Comparison of ENCODE assay signal across 3 fruit fly cellular contexts in genomic region chr2L:13778648-13779047, dm6.
TF ChIP-seq lines count a peak whose summit lies in the region.

No protein-coding gene starts in this region.

TF ChIP-seq in whole organism, adult, 20 proteins besides CTCF, POLR2A, EP300 and RAD21 (continued from another document):
- no peak for TF ChIP-seq Mnt (GFP tag; optimal IDR thresholded peaks at IDR 0.05; lab: Kevin White, UChicago)
- no peak for TF ChIP-seq cnc (optimal IDR thresholded peaks at IDR 0.05; lab: Kevin White, UChicago)

TF ChIP-seq in whole organism, embryonic, 481 proteins besides CTCF, POLR2A, EP300 and RAD21 (continued from another document and continues in another):
- TF ChIP-seq zen2 (GFP tag; IDR thresholded peaks at IDR 0.05; lab: Robert Waterston, UW; ENCODE audit: partially characterized antibody) (no peak), sens (GFP tag; lab: Kevin White, UChicago) (peak; percentile 93), fd3F (GFP tag; optimal IDR thresholded peaks at IDR 0.05; lab: Kevin White, UChicago) (peak; percentile 40), CG5953 (GFP tag; IDR thresholded peaks at IDR 0.05; lab: Robert Waterston, UW) (no peak), bab2 (GFP tag; optimal IDR thresholded peaks at IDR 0.05; lab: Kevin White, UChicago) (peak; percentile 51), aop (GFP tag; IDR thresholded peaks at IDR 0.05; lab: Robert Waterston, UW) (no peak), Chrac-16 (GFP tag; optimal IDR thresholded peaks at IDR 0.05; lab: Kevin White, UChicago) (peak; percentile 11), CG3838 (GFP tag; optimal IDR thresholded peaks at IDR 0.05; lab: Kevin White, UChicago) (no peak), CG10366 (GFP tag; IDR thresholded peaks at IDR 0.05; lab: Robert Waterston, UW) (peak; percentile 58), CG12071 (GFP tag; optimal IDR thresholded peaks at IDR 0.05; lab: Kevin White, UChicago) (no peak), CG4617 (GFP tag; optimal IDR thresholded peaks at IDR 0.05; lab: Kevin White, UChicago; ENCODE audit: borderline replicate concordance) (no peak), caup (GFP tag; optimal IDR thresholded peaks at IDR 0.05; lab: Kevin White, UChicago; ENCODE audit: severe bottlenecking) (peak; percentile 66), danr (GFP tag; IDR thresholded peaks at IDR 0.05; lab: Robert Waterston, UW) (no peak), scrt (GFP tag; optimal IDR thresholded peaks at IDR 0.05; lab: Kevin White, UChicago) (peak; percentile 13), CG10979 (tag; optimal IDR thresholded peaks at IDR 0.05; lab: Kevin White, UChicago) (peak; percentile 67), CG10565 (GFP tag; optimal IDR thresholded peaks at IDR 0.05; lab: Kevin White, UChicago) (no peak), p53 (GFP tag; optimal IDR thresholded peaks at IDR 0.05; lab: Kevin White, UChicago) (no peak), nom (GFP tag; optimal IDR thresholded peaks at IDR 0.05; lab: Kevin White, UChicago) (no peak), CG12155 (GFP tag; optimal IDR thresholded peaks at IDR 0.05; lab: Kevin White, UChicago) (peak; percentile 6), CG12744 (GFP tag; optimal IDR thresholded peaks at IDR 0.05; lab: Kevin White, UChicago) (no peak), CG34224 (GFP tag; IDR thresholded peaks at IDR 0.05; lab: Robert Waterston, UW; ENCODE audit: partially characterized antibody) (no peak), stc (GFP tag; IDR thresholded peaks at IDR 0.05; lab: Robert Waterston, UW) (peak; percentile 63), crp (GFP tag; optimal IDR thresholded peaks at IDR 0.05; lab: Kevin White, UChicago) (no peak), CG9876 (GFP tag; optimal IDR thresholded peaks at IDR 0.05; lab: Kevin White, UChicago) (no peak), ranshi (GFP tag; IDR thresholded peaks at IDR 0.05; lab: Robert Waterston, UW) (peak; percentile 71), bcd (GFP tag; optimal IDR thresholded peaks at IDR 0.05; lab: Kevin White, UChicago) (peak; percentile 54), CG1792 (GFP tag; optimal IDR thresholded peaks at IDR 0.05; lab: Kevin White, UChicago) (peak; percentile 14), Dbx (GFP tag; IDR thresholded peaks at IDR 0.05; lab: Robert Waterston, UW) (no peak; the same call in 2 of the 3 replicates), Dip2 (GFP tag; IDR thresholded peaks at IDR 0.05; lab: Robert Waterston, UW) (no peak), sqz (GFP tag; optimal IDR thresholded peaks at IDR 0.05; lab: Kevin White, UChicago) (no peak), CG17359 (tag; optimal IDR thresholded peaks at IDR 0.05; lab: Kevin White, UChicago) (peak; percentile 61), H15 (GFP tag; IDR thresholded peaks at IDR 0.05; lab: Robert Waterston, UW) (no peak), ro (GFP tag; IDR thresholded peaks at IDR 0.05; lab: Robert Waterston, UW) (no peak), Sin3A (optimal IDR thresholded peaks at IDR 0.05; lab: Kevin White, UChicago) (no peak), MBD-R2 (GFP tag; IDR thresholded peaks at IDR 0.05; lab: Robert Waterston, UW) (no peak), CG4360 (GFP tag; IDR thresholded peaks at IDR 0.05; lab: Robert Waterston, UW) (no peak), Trl (optimal IDR thresholded peaks at IDR 0.05; lab: Kevin White, UChicago) (no peak), Trl (GFP tag; optimal IDR thresholded peaks at IDR 0.05; lab: Kevin White, UChicago) (peak; percentile 39), ssp (GFP tag; IDR thresholded peaks at IDR 0.05; lab: Robert Waterston, UW) (peak; percentile 41; the same call in 1 of the 2 replicates), tup (GFP tag; optimal IDR thresholded peaks at IDR 0.05; lab: Kevin White, UChicago) (no peak), repo (GFP tag; optimal IDR thresholded peaks at IDR 0.05; lab: Kevin White, UChicago) (peak; percentile 23), CG16863 (GFP tag; optimal IDR thresholded peaks at IDR 0.05; lab: Kevin White, UChicago) (peak; percentile 8), Nf-YA (GFP tag; IDR thresholded peaks at IDR 0.05; lab: Robert Waterston, UW) (no peak), bsh (GFP tag; optimal IDR thresholded peaks at IDR 0.05; lab: Kevin White, UChicago) (peak in 1 of 2 experiments; percentile 46), Atf3 (GFP tag; optimal IDR thresholded peaks at IDR 0.05; lab: Kevin White, UChicago) (peak; percentile 17), wdn (GFP tag; IDR thresholded peaks at IDR 0.05; lab: Robert Waterston, UW) (no peak), E2f1 (GFP tag; IDR thresholded peaks at IDR 0.05; lab: Robert Waterston, UW) (peak; percentile 53), gcm (GFP tag; optimal IDR thresholded peaks at IDR 0.05; lab: Kevin White, UChicago) (peak; percentile 44), NC2α (GFP tag; optimal IDR thresholded peaks at IDR 0.05; lab: Kevin White, UChicago) (no peak), CG14667 (GFP tag; IDR thresholded peaks at IDR 0.05; lab: Robert Waterston, UW) (no peak), CG9932 (GFP tag; IDR thresholded peaks at IDR 0.05; lab: Robert Waterston, UW) (peak; percentile 32; the same call in 1 of the 2 replicates), tx (GFP tag; optimal IDR thresholded peaks at IDR 0.05; lab: Kevin White, UChicago) (peak; percentile 26), CG8478 (optimal IDR thresholded peaks at IDR 0.05; lab: Kevin White, UChicago) (no peak), CG11504 (tag; optimal IDR thresholded peaks at IDR 0.05; lab: Kevin White, UChicago) (peak; percentile 88), Hr78 (GFP tag; optimal IDR thresholded peaks at IDR 0.05; lab: Kevin White, UChicago) (no peak), YL-1 (GFP tag; optimal IDR thresholded peaks at IDR 0.05; lab: Kevin White, UChicago) (no peak), lmd (GFP tag; IDR thresholded peaks at IDR 0.05; lab: Robert Waterston, UW) (peak; percentile 66), zfh2 (GFP tag; optimal IDR thresholded peaks at IDR 0.05; lab: Kevin White, UChicago) (peak; percentile 21), sc (optimal IDR thresholded peaks at IDR 0.05; lab: Kevin White, UChicago) (no peak), sc (GFP tag; optimal IDR thresholded peaks at IDR 0.05; lab: Kevin White, UChicago) (peak; percentile 36), CG11560 (tag; IDR thresholded peaks at IDR 0.05; lab: Robert Waterston, UW) (peak; percentile 54; the same call in 2 of the 3 replicates), CG15514 (GFP tag; optimal IDR thresholded peaks at IDR 0.05; lab: Kevin White, UChicago) (peak; percentile 10), dysf (GFP tag; IDR thresholded peaks at IDR 0.05; lab: Robert Waterston, UW) (peak; percentile 74), Six4 (GFP tag; optimal IDR thresholded peaks at IDR 0.05; lab: Kevin White, UChicago) (peak; percentile 5), CG7786 (GFP tag; optimal IDR thresholded peaks at IDR 0.05; lab: Kevin White, UChicago) (peak; percentile 6), odd (GFP tag; optimal IDR thresholded peaks at IDR 0.05; lab: Kevin White, UChicago) (peak; percentile 47)

TF ChIP-seq in whole organism, prepupa, 60 proteins besides CTCF, POLR2A, EP300 and RAD21 (continued from another document):
- TF ChIP-seq CG3919 (GFP tag; optimal IDR thresholded peaks at IDR 0.05; lab: Kevin White, UChicago) (peak; percentile 44), CG31627 (GFP tag; optimal IDR thresholded peaks at IDR 0.05; lab: Kevin White, UChicago) (peak; percentile 10), CG6854 (GFP tag; optimal IDR thresholded peaks at IDR 0.05; lab: Kevin White, UChicago) (no peak), salr (GFP tag; optimal IDR thresholded peaks at IDR 0.05; lab: Kevin White, UChicago) (peak in 1 of 2 experiments; percentile 53), fd59A (GFP tag; optimal IDR thresholded peaks at IDR 0.05; lab: Kevin White, UChicago) (no peak), Hr4 (GFP tag; optimal IDR thresholded peaks at IDR 0.05; lab: Kevin White, UChicago) (peak; percentile 85), pdm3 (GFP tag; optimal IDR thresholded peaks at IDR 0.05; lab: Kevin White, UChicago) (peak; percentile 63), CG7368 (GFP tag; optimal IDR thresholded peaks at IDR 0.05; lab: Kevin White, UChicago) (no peak), CG3032 (tag; optimal IDR thresholded peaks at IDR 0.05; lab: Kevin White, UChicago) (no peak), Lpt (GFP tag; optimal IDR thresholded peaks at IDR 0.05; lab: Kevin White, UChicago) (peak; percentile 57), topi (GFP tag; optimal IDR thresholded peaks at IDR 0.05; lab: Kevin White, UChicago) (peak; percentile 43), CG10669 (GFP tag; optimal IDR thresholded peaks at IDR 0.05; lab: Kevin White, UChicago) (peak; percentile 3), svp (GFP tag; lab: Kevin White, UChicago) (peak; percentile 63), CG11294 (GFP tag; IDR thresholded peaks at IDR 0.05; lab: Robert Waterston, UW) (peak; percentile 61), CG8319 (GFP tag; optimal IDR thresholded peaks at IDR 0.05; lab: Kevin White, UChicago) (no peak), spab (GFP tag; optimal IDR thresholded peaks at IDR 0.05; lab: Kevin White, UChicago) (no peak), Hr39 (GFP tag; optimal IDR thresholded peaks at IDR 0.05; lab: Kevin White, UChicago) (peak; percentile 18), dsx (GFP tag; optimal IDR thresholded peaks at IDR 0.05; lab: Kevin White, UChicago; ENCODE audit: poor library complexity, severe bottlenecking) (no peak), Sox14 (GFP tag; optimal IDR thresholded peaks at IDR 0.05; lab: Kevin White, UChicago) (peak; percentile 40), Met (GFP tag; optimal IDR thresholded peaks at IDR 0.05; lab: Kevin White, UChicago) (no peak), CG32006 (GFP tag; optimal IDR thresholded peaks at IDR 0.05; lab: Kevin White, UChicago) (peak; percentile 90), CG6792 (GFP tag; optimal IDR thresholded peaks at IDR 0.05; lab: Kevin White, UChicago) (peak; percentile 14), Ets96B (tag; optimal IDR thresholded peaks at IDR 0.05; lab: Kevin White, UChicago) (no peak), CG1621 (tag; optimal IDR thresholded peaks at IDR 0.05; lab: Kevin White, UChicago) (no peak), Hr38 (GFP tag; optimal IDR thresholded peaks at IDR 0.05; lab: Kevin White, UChicago) (no peak), CG8632 (GFP tag; optimal IDR thresholded peaks at IDR 0.05; lab: Kevin White, UChicago) (no peak), CG11902 (GFP tag; optimal IDR thresholded peaks at IDR 0.05; lab: Kevin White, UChicago) (no peak), Eip93F (GFP tag; optimal IDR thresholded peaks at IDR 0.05; lab: Kevin White, UChicago) (no peak), OdsH (GFP tag; optimal IDR thresholded peaks at IDR 0.05; lab: Kevin White, UChicago) (peak; percentile 61), net (GFP tag; optimal IDR thresholded peaks at IDR 0.05; lab: Kevin White, UChicago) (peak; percentile 61), Blimp-1 (GFP tag; optimal IDR thresholded peaks at IDR 0.05; lab: Kevin White, UChicago) (no peak), ss (GFP tag; optimal IDR thresholded peaks at IDR 0.05; lab: Kevin White, UChicago) (no peak), Sox102F (GFP tag; optimal IDR thresholded peaks at IDR 0.05; lab: Kevin White, UChicago) (peak; percentile 3), CG4318 (GFP tag; optimal IDR thresholded peaks at IDR 0.05; lab: Kevin White, UChicago) (peak; percentile 77), CG10631 (GFP tag; optimal IDR thresholded peaks at IDR 0.05; lab: Kevin White, UChicago) (peak; percentile 38), fd85E (GFP tag; optimal IDR thresholded peaks at IDR 0.05; lab: Kevin White, UChicago) (no peak), CG16779 (tag; optimal IDR thresholded peaks at IDR 0.05; lab: Kevin White, UChicago) (no peak), acj6 (GFP tag; optimal IDR thresholded peaks at IDR 0.05; lab: Kevin White, UChicago) (peak; percentile 53), CG6276 (GFP tag; optimal IDR thresholded peaks at IDR 0.05; lab: Kevin White, UChicago) (peak; percentile 72), Eip75B (GFP tag; optimal IDR thresholded peaks at IDR 0.05; lab: Kevin White, UChicago) (peak; percentile 2)
